Fruit fly (Drosophila melanogaster): ENCODE data around the gene Sod1.

Sod1 gene

DNA sequence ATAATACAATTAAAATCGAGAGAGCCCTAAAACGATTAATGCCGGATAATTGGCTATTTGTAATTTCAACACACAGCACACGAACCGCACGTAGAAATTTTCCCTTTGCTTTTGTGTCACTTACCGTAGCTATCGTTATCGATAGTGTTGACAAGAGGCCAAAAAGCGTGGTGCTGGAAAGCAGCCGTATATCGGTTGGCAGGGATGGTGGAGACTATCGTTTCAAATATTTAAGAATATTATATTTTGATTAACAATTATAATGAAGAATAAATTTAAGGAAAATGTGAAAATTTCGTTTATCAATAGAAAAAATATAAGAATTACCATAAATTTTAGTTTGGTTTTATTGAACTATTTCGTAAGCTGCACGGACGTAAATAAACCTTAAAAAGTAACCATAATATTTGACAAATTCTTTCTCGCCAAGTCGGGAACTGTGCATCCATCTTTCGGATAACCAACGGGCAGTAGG lies 20.5 kb downstream of the Sod1 start, which contains the start of gene JIL-1 (continued):
- TF ChIP-seq CG8478 (optimal IDR thresholded peaks at IDR 0.05) (no peak), Side (GFP tag; optimal IDR thresholded peaks at IDR 0.05) (no peak), Lhr (GFP tag; optimal IDR thresholded peaks at IDR 0.05) (no peak), Doc3 (GFP tag; IDR thresholded peaks at IDR 0.05; ENCODE audit: partially characterized antibody) (peak; percentile 69), gcm (GFP tag; optimal IDR thresholded peaks at IDR 0.05) (no peak), tin (GFP tag; optimal IDR thresholded peaks at IDR 0.05) (peak; percentile 61), CG11696 (GFP tag; IDR thresholded peaks at IDR 0.05) (no peak), GATAe (GFP tag; conservative IDR thresholded peaks at IDR 0.05) (no peak), fd96Cb (tag; optimal IDR thresholded peaks at IDR 0.05) (peak; percentile 40), gce (GFP tag; IDR thresholded peaks at IDR 0.05) (no peak), Deaf1 (tag; optimal IDR thresholded peaks at IDR 0.05) (peak; percentile 6), CG10543 (GFP tag; optimal IDR thresholded peaks at IDR 0.05) (peak; percentile 60), tup (GFP tag; optimal IDR thresholded peaks at IDR 0.05) (peak; percentile 3), chn (GFP tag; optimal IDR thresholded peaks at IDR 0.05) (peak; percentile 50), exex (tag; optimal IDR thresholded peaks at IDR 0.05) (no peak), twi (tag; optimal IDR thresholded peaks at IDR 0.05) (no peak), Fer2 (tag; optimal IDR thresholded peaks at IDR 0.05) (no peak), kay (GFP tag; optimal IDR thresholded peaks at IDR 0.05) (peak; percentile 32), BEAF-32 (GFP tag; optimal IDR thresholded peaks at IDR 0.05) (peak; percentile 89), CG11695 (GFP tag; IDR thresholded peaks at IDR 0.05) (0 out of 3 replicates have a peak, but pooled peaks have one; percentile 30), eve (GFP tag; optimal IDR thresholded peaks at IDR 0.05) (peak in 1 of 2 experiments; percentile 46), CG31388 (GFP tag; optimal IDR thresholded peaks at IDR 0.05) (no peak), chif (GFP tag; optimal IDR thresholded peaks at IDR 0.05) (peak; percentile 2 to 20), luna (GFP tag; optimal IDR thresholded peaks at IDR 0.05) (no peak), CG16815 (GFP tag; optimal IDR thresholded peaks at IDR 0.05) (peak; percentile 57), CG8281 (tag; optimal IDR thresholded peaks at IDR 0.05) (no peak), CG4707 (GFP tag; optimal IDR thresholded peaks at IDR 0.05) (peak; percentile 25), pros (GFP tag; optimal IDR thresholded peaks at IDR 0.05) (no peak), CG7556 (GFP tag; optimal IDR thresholded peaks at IDR 0.05) (peak; percentile 27), CG33557 (GFP tag; optimal IDR thresholded peaks at IDR 0.05) (peak; percentile 28), E2f2 (GFP tag; IDR thresholded peaks at IDR 0.05) (peak; percentile 49), slbo (GFP tag; IDR thresholded peaks at IDR 0.05) (peak; percentile 93), jumu (GFP tag; optimal IDR thresholded peaks at IDR 0.05) (peak; percentile 35), br (optimal IDR thresholded peaks at IDR 0.05) (no peak), CG14965 (GFP tag; optimal IDR thresholded peaks at IDR 0.05; ENCODE audit: borderline replicate concordance) (no peak), B-H1 (GFP tag; IDR thresholded peaks at IDR 0.05) (no peak), pzg (GFP tag; optimal IDR thresholded peaks at IDR 0.05) (peak; percentile 79), disco-r (GFP tag; optimal IDR thresholded peaks at IDR 0.05) (no peak), Taf1 (GFP tag; IDR thresholded peaks at IDR 0.05) (peak; percentile 45; the same call in 1 of the 2 replicates), CG14441 (GFP tag; IDR thresholded peaks at IDR 0.05) (peak; percentile 77), Elba2 (GFP tag; optimal IDR thresholded peaks at IDR 0.05) (peak; percentile 40), CG11093 (GFP tag; IDR thresholded peaks at IDR 0.05) (peak; percentile 59; the same call in 1 of the 3 replicates), MBD-R2 (GFP tag; IDR thresholded peaks at IDR 0.05) (peak; percentile 88), CG6813 (GFP tag; optimal IDR thresholded peaks at IDR 0.05) (no peak), Ets97D (GFP tag; optimal IDR thresholded peaks at IDR 0.05) (peak; percentile 54), Rfx (GFP tag; IDR thresholded peaks at IDR 0.05) (peak; percentile 94), Tbp (GFP tag; optimal IDR thresholded peaks at IDR 0.05) (no peak), CG33213 (GFP tag; optimal IDR thresholded peaks at IDR 0.05) (peak; percentile 58), Optix (GFP tag; IDR thresholded peaks at IDR 0.05) (no peak), Ptx1 (GFP tag; IDR thresholded peaks at IDR 0.05) (peak; percentile 80), CG4404 (GFP tag; IDR thresholded peaks at IDR 0.05) (peak; percentile 54; the same call in 1 of the 2 replicates), Asciz (GFP tag; optimal IDR thresholded peaks at IDR 0.05) (peak; percentile 33)

All from whole organism, embryonic.